Worm (Caenorhabditis elegans) whole organism, L2 larva: Measurements from ENCODE around the gene clec-51.

Experiments
- ama-1 ChIP-seq: fragments of 150-350 bp; optimal IDR thresholded peaks from 2 replicates; lab custom pipeline; 2018; ENCODE audit warnings: inconsistent platforms
- nhr-6 ChIP-seq: fragments of 150-350 bp; optimal IDR thresholded peaks from 2 replicates; lab custom pipeline; 2014; ENCODE audit warnings: missing biosample characterization, missing genetic modification characterization
- nhr-77 ChIP-seq: fragments of 150-350 bp; optimal IDR thresholded peaks from 2 replicates; lab custom pipeline; 2014; ENCODE audit warnings: missing biosample characterization, missing genetic modification characterization
- sem-4 ChIP-seq: fragments of 150-350 bp; optimal IDR thresholded peaks from 2 replicates; lab custom pipeline; 2014; ENCODE audit warnings: missing biosample characterization, missing genetic modification reagents, missing genetic modification characterization
- unc-62 ChIP-seq: fragments of 150-350 bp; optimal IDR thresholded peaks from 2 replicates; lab custom pipeline; 2014; ENCODE audit warnings: missing biosample characterization, missing genetic modification reagents, missing genetic modification characterization

ce11 chrIV:8126902-8127301 lies 36.7 kb downstream of the clec-51 start, which contains the start of gene ceph-41:
- TF ChIP-seq nhr-6 (no peak), ama-1 (lab: Kevin White, UChicago) (no peak), unc-62 (GFP tag; lab: Kevin White, UChicago) (no peak), sem-4 (tag; lab: Kevin White, UChicago) (no peak), nhr-77 (no peak)
